Comparison of ENCODE assay signal across 7 worm cellular contexts in the genomic region with DNA sequence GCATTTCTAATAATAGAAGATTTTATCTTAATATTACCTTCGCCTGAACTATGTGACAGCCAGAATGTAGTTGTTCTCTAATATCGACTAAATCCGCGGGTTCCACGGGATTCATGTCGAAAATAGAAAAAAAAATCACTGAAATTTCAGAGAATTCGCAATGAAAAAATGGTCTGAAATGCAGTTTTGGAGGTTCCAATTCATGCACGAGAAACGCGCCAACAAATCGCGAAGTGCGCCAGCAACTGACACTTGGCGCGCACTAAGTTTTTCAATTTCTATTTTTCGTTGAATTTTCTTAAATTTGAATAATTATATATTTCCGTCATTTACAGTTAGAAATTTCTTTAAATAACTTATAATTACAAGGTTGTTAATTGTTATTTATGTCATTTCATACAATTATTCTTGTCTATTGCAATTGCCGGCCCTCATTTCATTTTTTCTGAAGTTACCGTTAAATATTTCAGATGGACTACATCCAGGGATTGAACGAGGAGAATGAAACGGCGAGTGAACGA.
A peak's percentile ranks its signal among the peaks of the same experiment; 100 is the strongest.
TF ChIP-seq lines count a peak whose summit lies in the region.

F25G6.9 (minus strand) TSS at position 160 of the 521 bp plus-strand sequence.
symk-1 (plus strand) TSS at position 471 of the 521 bp plus-strand sequence.

TF ChIP-seq in whole organism, L1 larva, 84 proteins besides CTCF, POLR2A, EP300 and RAD21 (continues in another document):
- TF ChIP-seq xbp-1 (tag; optimal IDR thresholded peaks at IDR 0.05; lab: Kevin White, UChicago) (peak; percentile 76), egl-27 (tag; optimal IDR thresholded peaks at IDR 0.05; lab: Kevin White, UChicago) (no peak), F16B12.6 (tag; optimal IDR thresholded peaks at IDR 0.05; lab: Kevin White, UChicago) (peak; percentile 3), ceh-88 (GFP tag; IDR thresholded peaks at IDR 0.05; lab: Robert Waterston, UW) (no peak), unc-86 (tag; optimal IDR thresholded peaks at IDR 0.05; lab: Kevin White, UChicago) (peak; percentile 60), tbx-2 (tag; optimal IDR thresholded peaks at IDR 0.05; lab: Kevin White, UChicago) (peak; percentile 81), fkh-4 (tag; optimal IDR thresholded peaks at IDR 0.05; lab: Kevin White, UChicago; ENCODE audit: borderline replicate concordance) (no peak), mep-1 (tag; optimal IDR thresholded peaks at IDR 0.05; lab: Kevin White, UChicago) (peak; percentile 87), nhr-237 (tag; optimal IDR thresholded peaks at IDR 0.05; lab: Kevin White, UChicago) (no peak), snpc-4 (tag; optimal IDR thresholded peaks at IDR 0.05; lab: Kevin White, UChicago) (peak; percentile 75), tlp-1 (tag; optimal IDR thresholded peaks at IDR 0.05; lab: Kevin White, UChicago) (no peak), hpl-2 (GFP tag; optimal IDR thresholded peaks at IDR 0.05; lab: Kevin White, UChicago) (peak; percentile 44)

TF ChIP-seq in whole organism, L2 larva, 48 proteins besides CTCF, POLR2A, EP300 and RAD21 (continues in another document):
- TF ChIP-seq nhr-12 (tag; optimal IDR thresholded peaks at IDR 0.05; lab: Kevin White, UChicago) (no peak), unc-55 (GFP tag; optimal IDR thresholded peaks at IDR 0.05; lab: Kevin White, UChicago) (peak; percentile 77), ZK546.5 (tag; optimal IDR thresholded peaks at IDR 0.05; lab: Kevin White, UChicago) (no peak), elt-1 (tag; optimal IDR thresholded peaks at IDR 0.05; lab: Kevin White, UChicago) (no peak), sma-3 (GFP tag; optimal IDR thresholded peaks at IDR 0.05; lab: Kevin White, UChicago) (peak; percentile 46), Y55F3AM.14 (GFP tag; optimal IDR thresholded peaks at IDR 0.05; lab: Kevin White, UChicago) (no peak), nhr-129 (tag; optimal IDR thresholded peaks at IDR 0.05; lab: Kevin White, UChicago) (peak; percentile 20), peb-1 (tag; optimal IDR thresholded peaks at IDR 0.05; lab: Kevin White, UChicago) (no peak), nhr-25 (tag; optimal IDR thresholded peaks at IDR 0.05; lab: Kevin White, UChicago) (no peak), nhr-23 (tag; optimal IDR thresholded peaks at IDR 0.05; lab: Kevin White, UChicago) (no peak), nhr-77 (tag; optimal IDR thresholded peaks at IDR 0.05; lab: Kevin White, UChicago) (peak; percentile 4), mab-5 (tag; optimal IDR thresholded peaks at IDR 0.05; lab: Kevin White, UChicago) (peak; percentile 45), crh-2 (tag; optimal IDR thresholded peaks at IDR 0.05; lab: Kevin White, UChicago) (peak; percentile 63)

TF ChIP-seq in whole organism, L3 larva, 47 proteins besides CTCF, POLR2A, EP300 and RAD21 (continues in another document):
- peak; percentile 10 for TF ChIP-seq skn-1 (tag; optimal IDR thresholded peaks at IDR 0.05; lab: Kevin White, UChicago)
- no peak for TF ChIP-seq ceh-28 (tag; optimal IDR thresholded peaks at IDR 0.05; lab: Kevin White, UChicago)
- TF ChIP-seq lin-15B (tag; optimal IDR thresholded peaks at IDR 0.05; lab: Kevin White, UChicago), result peak; percentile 54
- peak; percentile 26 for TF ChIP-seq pqm-1 (tag; optimal IDR thresholded peaks at IDR 0.05; lab: Kevin White, UChicago)
- peak; percentile 5 for TF ChIP-seq R02D3.7 (tag; optimal IDR thresholded peaks at IDR 0.05; lab: Kevin White, UChicago)
- peak; percentile 68 for TF ChIP-seq hmg-11 (tag; optimal IDR thresholded peaks at IDR 0.05; lab: Kevin White, UChicago)
- TF ChIP-seq nfya-1 (tag; optimal IDR thresholded peaks at IDR 0.05; lab: Kevin White, UChicago; ENCODE audit: insufficient read depth), result peak; percentile 68
- TF ChIP-seq nhr-23 (tag; optimal IDR thresholded peaks at IDR 0.05; lab: Kevin White, UChicago), result peak; percentile 34
- peak; percentile 38 for TF ChIP-seq elt-2 (tag; optimal IDR thresholded peaks at IDR 0.05; lab: Kevin White, UChicago)
- TF ChIP-seq nhr-43 (tag; optimal IDR thresholded peaks at IDR 0.05; lab: Kevin White, UChicago; ENCODE audit: poor library complexity, severe bottlenecking), result no peak
- TF ChIP-seq snpc-4 (tag; optimal IDR thresholded peaks at IDR 0.05; lab: Kevin White, UChicago), result peak; percentile 64
- TF ChIP-seq egl-27 (tag; optimal IDR thresholded peaks at IDR 0.05; lab: Kevin White, UChicago), result no peak

TF ChIP-seq in whole organism, L4 larva, 104 proteins besides CTCF, POLR2A, EP300 and RAD21 (continues in another document):
- TF ChIP-seq madf-9 (GFP tag; conservative IDR thresholded peaks at IDR 0.05; lab: Robert Waterston, UW) (no peak), nhr-10 (tag; optimal IDR thresholded peaks at IDR 0.05; lab: Kevin White, UChicago) (no peak), F10B5.3 (tag; optimal IDR thresholded peaks at IDR 0.05; lab: Kevin White, UChicago) (peak; percentile 39), zip-2 (tag; optimal IDR thresholded peaks at IDR 0.05; lab: Kevin White, UChicago) (no peak), zip-11 (GFP tag; IDR thresholded peaks at IDR 0.05; lab: Robert Waterston, UW) (no peak), mep-1 (tag; optimal IDR thresholded peaks at IDR 0.05; lab: Kevin White, UChicago) (no peak), D1046.2 (GFP tag; IDR thresholded peaks at IDR 0.05; lab: Robert Waterston, UW) (no peak), fkh-10 (GFP tag; optimal IDR thresholded peaks at IDR 0.05; lab: Kevin White, UChicago) (no peak), saeg-2 (GFP tag; IDR thresholded peaks at IDR 0.05; lab: Robert Waterston, UW) (no peak), hmg-1.1 (GFP tag; IDR thresholded peaks at IDR 0.05; lab: Robert Waterston, UW) (peak; percentile 70), pqm-1 (tag; optimal IDR thresholded peaks at IDR 0.05; lab: Kevin White, UChicago) (no peak), ztf-7 (tag; optimal IDR thresholded peaks at IDR 0.05; lab: Kevin White, UChicago) (no peak), unc-62 (GFP tag; optimal IDR thresholded peaks at IDR 0.05 in 1 of 2; lab: Kevin White, UChicago) (no peak), unc-62 (tag; optimal IDR thresholded peaks at IDR 0.05; lab: Kevin White, UChicago) (no peak)

TF ChIP-seq in whole organism, late embryonic, 69 proteins besides CTCF, POLR2A, EP300 and RAD21:
- TF ChIP-seq ceh-48 (tag; optimal IDR thresholded peaks at IDR 0.05; lab: Kevin White, UChicago), result no peak
- TF ChIP-seq nfya-1 (tag; optimal IDR thresholded peaks at IDR 0.05; lab: Kevin White, UChicago), result peak; percentile 40
- TF ChIP-seq ceh-14 (tag; optimal IDR thresholded peaks at IDR 0.05; lab: Kevin White, UChicago), result peak; percentile 12
- TF ChIP-seq pha-4 (tag; optimal IDR thresholded peaks at IDR 0.05; lab: Kevin White, UChicago), result no peak

TF ChIP-seq in whole organism, mixed stage, embryonic, 35 proteins besides CTCF, POLR2A, EP300 and RAD21:
- TF ChIP-seq drap-1 (GFP tag; optimal IDR thresholded peaks at IDR 0.05; lab: Kevin White, UChicago), result no peak
- TF ChIP-seq unc-39 (tag; optimal IDR thresholded peaks at IDR 0.05; lab: Kevin White, UChicago), result no peak
- TF ChIP-seq sem-2 (GFP tag; optimal IDR thresholded peaks at IDR 0.05; lab: Kevin White, UChicago), result no peak
- peak; percentile 35 for TF ChIP-seq lsy-2 (tag; optimal IDR thresholded peaks at IDR 0.05; lab: Kevin White, UChicago)
- no peak for TF ChIP-seq hlh-1 (tag; optimal IDR thresholded peaks at IDR 0.05; lab: Kevin White, UChicago)
- no peak for TF ChIP-seq nhr-12 (tag; optimal IDR thresholded peaks at IDR 0.05; lab: Kevin White, UChicago)
- peak; percentile 45 for TF ChIP-seq lin-13 (tag; optimal IDR thresholded peaks at IDR 0.05; lab: Kevin White, UChicago)
- TF ChIP-seq nhr-237 (tag; optimal IDR thresholded peaks at IDR 0.05; lab: Kevin White, UChicago), result no peak
- no peak for TF ChIP-seq mls-2 (tag; optimal IDR thresholded peaks at IDR 0.05; lab: Kevin White, UChicago)
- no peak for TF ChIP-seq sptf-1 (tag; optimal IDR thresholded peaks at IDR 0.05; lab: Kevin White, UChicago)
- TF ChIP-seq ztf-11 (tag; optimal IDR thresholded peaks at IDR 0.05; lab: Kevin White, UChicago), result no peak
- no peak for TF ChIP-seq ceh-39 (tag; optimal IDR thresholded peaks at IDR 0.05; lab: Kevin White, UChicago)
- no peak for TF ChIP-seq M03D4.4 (tag; optimal IDR thresholded peaks at IDR 0.05; lab: Kevin White, UChicago)
- TF ChIP-seq nhr-2 (tag; optimal IDR thresholded peaks at IDR 0.05; lab: Kevin White, UChicago), result no peak

TF ChIP-seq in whole organism, young adult, 124 proteins besides CTCF, POLR2A, EP300 and RAD21 (continues in another document):
- no peak for TF ChIP-seq let-526 (GFP tag; IDR thresholded peaks at IDR 0.05; lab: Robert Waterston, UW)
- no peak for TF ChIP-seq cebp-1 (GFP tag; IDR thresholded peaks at IDR 0.05; lab: Robert Waterston, UW)
- TF ChIP-seq cebp-1 (tag; optimal IDR thresholded peaks at IDR 0.05; lab: Kevin White, UChicago), result peak; percentile 57
- TF ChIP-seq ztf-3 (GFP tag; optimal IDR thresholded peaks at IDR 0.05; lab: Kevin White, UChicago), result no peak
- TF ChIP-seq B0035.1 (tag; optimal IDR thresholded peaks at IDR 0.05; lab: Kevin White, UChicago), result no peak
- no peak for TF ChIP-seq dpl-1 (GFP tag; optimal IDR thresholded peaks at IDR 0.05; lab: Kevin White, UChicago)
- no peak for TF ChIP-seq nfyb-1 (GFP tag; IDR thresholded peaks at IDR 0.05; lab: Robert Waterston, UW)
- no peak for TF ChIP-seq egl-18 (GFP tag; IDR thresholded peaks at IDR 0.05; lab: Robert Waterston, UW)
- peak; percentile 42 for TF ChIP-seq F33H1.4 (GFP tag; IDR thresholded peaks at IDR 0.05; lab: Robert Waterston, UW)
- no peak for TF ChIP-seq mxl-1 (tag; optimal IDR thresholded peaks at IDR 0.05; lab: Kevin White, UChicago)
- TF ChIP-seq repo-1 (tag; optimal IDR thresholded peaks at IDR 0.05; lab: Kevin White, UChicago), result no peak
- TF ChIP-seq aptf-3 (GFP tag; IDR thresholded peaks at IDR 0.05; lab: Robert Waterston, UW), result no peak
- TF ChIP-seq ztf-18 (tag; optimal IDR thresholded peaks at IDR 0.05; lab: Kevin White, UChicago), result peak; percentile 96
- no peak for TF ChIP-seq F57C9.4 (tag; optimal IDR thresholded peaks at IDR 0.05; lab: Kevin White, UChicago)
- peak; percentile 37 for TF ChIP-seq lsl-1 (GFP tag; optimal IDR thresholded peaks at IDR 0.05; lab: Kevin White, UChicago)
- TF ChIP-seq rpc-1 (optimal IDR thresholded peaks at IDR 0.05; lab: Kevin White, UChicago), result no peak
- TF ChIP-seq rpc-1 (tag; optimal IDR thresholded peaks at IDR 0.05; lab: Kevin White, UChicago), result no peak
- no peak for TF ChIP-seq mel-28 (tag; optimal IDR thresholded peaks at IDR 0.05; lab: Kevin White, UChicago; ENCODE audit: borderline replicate concordance)
- TF ChIP-seq snpc-4 (GFP tag; optimal IDR thresholded peaks at IDR 0.05; lab: Kevin White, UChicago), result no peak
- TF ChIP-seq snpc-4 (tag; optimal IDR thresholded peaks at IDR 0.05; lab: Kevin White, UChicago), result peak in 2 of 4 experiments; percentile 42 to 55
- TF ChIP-seq ets-4 (GFP tag; optimal IDR thresholded peaks at IDR 0.05; lab: Kevin White, UChicago), result no peak
- no peak for TF ChIP-seq nhr-80 (tag; optimal IDR thresholded peaks at IDR 0.05; lab: Kevin White, UChicago)
- TF ChIP-seq ceh-91 (GFP tag; IDR thresholded peaks at IDR 0.05; lab: Robert Waterston, UW), result no peak
- TF ChIP-seq D2030.7 (GFP tag; IDR thresholded peaks at IDR 0.05; lab: Robert Waterston, UW), result peak; percentile 23; the same call in 1 of the 2 replicates
- TF ChIP-seq nhr-120 (GFP tag; IDR thresholded peaks at IDR 0.05; lab: Robert Waterston, UW), result no peak
- no peak for TF ChIP-seq sea-2 (GFP tag; IDR thresholded peaks at IDR 0.05; lab: Robert Waterston, UW)
